Fruit fly (Drosophila melanogaster): ENCODE data around the gene elav.
A peak's percentile ranks its signal among the peaks of the same experiment; 100 is the strongest.

elav gene

DNA sequence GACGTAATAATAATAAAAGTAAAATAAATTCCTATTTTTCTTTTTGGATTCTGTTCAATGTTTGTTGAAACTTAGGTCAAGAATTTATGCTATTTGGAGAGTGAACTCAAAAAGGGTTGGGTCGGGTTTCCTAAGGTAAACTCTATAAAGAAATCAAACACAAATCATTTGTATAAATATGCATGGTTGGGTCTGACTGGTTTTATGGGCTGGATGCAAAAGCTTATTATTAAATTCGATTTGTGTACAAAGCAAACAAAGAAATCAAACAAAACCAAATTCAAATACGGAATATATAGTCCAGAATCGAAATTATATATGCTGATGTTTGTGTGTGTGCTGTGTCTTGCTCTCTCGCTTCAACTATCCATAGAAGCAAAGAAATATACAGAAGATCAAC, 7.3 kb downstream of the elav start (continued):
- TF ChIP-seq pita (GFP tag; optimal IDR thresholded peaks at IDR 0.05) (no peak), Aef1 (GFP tag; IDR thresholded peaks at IDR 0.05) (no peak), kay (GFP tag; optimal IDR thresholded peaks at IDR 0.05) (no peak), CG8290 (GFP tag; optimal IDR thresholded peaks at IDR 0.05) (no peak), CG8290 (tag; optimal IDR thresholded peaks at IDR 0.05) (peak in 1 of 2 experiments; percentile 73), CG13894 (tag; optimal IDR thresholded peaks at IDR 0.05) (no peak), CG6272 (GFP tag; IDR thresholded peaks at IDR 0.05) (no peak), oc (tag; optimal IDR thresholded peaks at IDR 0.05) (no peak), sd (tag; optimal IDR thresholded peaks at IDR 0.05) (no peak), CG2202 (tag; optimal IDR thresholded peaks at IDR 0.05) (no peak), croc (GFP tag; conservative IDR thresholded peaks at IDR 0.05) (no peak), CG33213 (GFP tag; optimal IDR thresholded peaks at IDR 0.05) (no peak), CG15073 (GFP tag; optimal IDR thresholded peaks at IDR 0.05) (no peak), wek (GFP tag; optimal IDR thresholded peaks at IDR 0.05) (no peak), CG15601 (tag; optimal IDR thresholded peaks at IDR 0.05) (no peak), CG12659 (GFP tag; optimal IDR thresholded peaks at IDR 0.05) (no peak), CG15514 (GFP tag; optimal IDR thresholded peaks at IDR 0.05) (peak; percentile 57), CG4730 (GFP tag; IDR thresholded peaks at IDR 0.05) (no peak), Sry-δ (GFP tag; optimal IDR thresholded peaks at IDR 0.05) (no peak), nerfin-2 (GFP tag; IDR thresholded peaks at IDR 0.05; ENCODE audit: partially characterized antibody) (no peak), CG7963 (GFP tag; IDR thresholded peaks at IDR 0.05; ENCODE audit: partially characterized antibody) (no peak), CG17186 (GFP tag; optimal IDR thresholded peaks at IDR 0.05) (no peak), zen2 (GFP tag; IDR thresholded peaks at IDR 0.05; ENCODE audit: partially characterized antibody) (no peak), bcd (GFP tag; optimal IDR thresholded peaks at IDR 0.05) (no peak), CG4854 (GFP tag; optimal IDR thresholded peaks at IDR 0.05) (no peak), gsb (GFP tag; IDR thresholded peaks at IDR 0.05) (no peak), sug (tag; optimal IDR thresholded peaks at IDR 0.05) (no peak), CG7271 (tag; optimal IDR thresholded peaks at IDR 0.05) (no peak), CG5245 (GFP tag; optimal IDR thresholded peaks at IDR 0.05) (no peak), ERR (GFP tag; optimal IDR thresholded peaks at IDR 0.05) (no peak), gcm (GFP tag; optimal IDR thresholded peaks at IDR 0.05) (no peak), CG33557 (GFP tag; optimal IDR thresholded peaks at IDR 0.05) (no peak), Dek (tag; optimal IDR thresholded peaks at IDR 0.05) (no peak), CG18619 (GFP tag; optimal IDR thresholded peaks at IDR 0.05) (no peak), repo (GFP tag; optimal IDR thresholded peaks at IDR 0.05) (no peak), unpg (GFP tag; optimal IDR thresholded peaks at IDR 0.05) (peak; percentile 16), zfh1 (GFP tag; IDR thresholded peaks at IDR 0.05) (no peak), Lhr (GFP tag; optimal IDR thresholded peaks at IDR 0.05) (no peak), tx (GFP tag; optimal IDR thresholded peaks at IDR 0.05) (no peak), CG2875 (GFP tag; optimal IDR thresholded peaks at IDR 0.05) (no peak), fru (optimal IDR thresholded peaks at IDR 0.05) (no peak), CHES-1-like (GFP tag; optimal IDR thresholded peaks at IDR 0.05) (no peak)

dm6 chrX:512527-512926, 10.5 kb downstream of the elav start:
- TF ChIP-seq gsb (GFP tag; IDR thresholded peaks at IDR 0.05): no peak
- TF ChIP-seq chinmo (GFP tag; IDR thresholded peaks at IDR 0.05; ENCODE audit: partially characterized antibody): no peak
- TF ChIP-seq CG15073 (GFP tag; optimal IDR thresholded peaks at IDR 0.05): no peak
- TF ChIP-seq CG10431 (GFP tag; optimal IDR thresholded peaks at IDR 0.05): no peak
- TF ChIP-seq Med (GFP tag): peak; percentile 48
- peak; percentile 6 for TF ChIP-seq Side (GFP tag; optimal IDR thresholded peaks at IDR 0.05)
- no peak for TF ChIP-seq CG17359 (tag; optimal IDR thresholded peaks at IDR 0.05)
- 0 out of 2 replicates have a peak, but pooled peaks have one; percentile 8 for TF ChIP-seq CG4360 (GFP tag; IDR thresholded peaks at IDR 0.05)
- TF ChIP-seq lmd (GFP tag; IDR thresholded peaks at IDR 0.05): no peak
- TF ChIP-seq gsb-n (tag; optimal IDR thresholded peaks at IDR 0.05): no peak
- TF ChIP-seq CG10654 (GFP tag; optimal IDR thresholded peaks at IDR 0.05): no peak
- TF ChIP-seq CG12155 (GFP tag; optimal IDR thresholded peaks at IDR 0.05): no peak
- TF ChIP-seq gem (tag; optimal IDR thresholded peaks at IDR 0.05): peak; percentile 25
- no peak for TF ChIP-seq Deaf1 (tag; optimal IDR thresholded peaks at IDR 0.05)

All from whole organism, embryonic.